Fruit fly (Drosophila melanogaster) whole organism, embryonic: ENCODE data around the gene CG10311.

ENCODE experiments used
- CG18599 ChIP-seq: fragments of 200-800 bp; sonication (Bioruptor generic); optimal IDR thresholded peaks from 3 replicates; lab custom pipeline; 2017; ENCODE audit warnings: missing biosample characterization, missing genetic modification characterization, mild to moderate bottlenecking, moderate library complexity, missing genetic modification reagents
- CG4424 ChIP-seq: fragments of 200-800 bp; sonication (Bioruptor generic); optimal IDR thresholded peaks from 3 replicates; lab custom pipeline; 2016; ENCODE audit warnings: missing biosample characterization, missing genetic modification characterization
- CG8765 ChIP-seq: fragments of 200-800 bp; sonication (Bioruptor generic); IDR thresholded peaks from 2 replicates; pipeline ENCODE4 v1.3.6; 2022; ENCODE audit warnings: missing biosample characterization, missing genetic modification characterization
- sob ChIP-seq: fragments of 200-800 bp; sonication (Bioruptor generic); IDR thresholded peaks from 2 replicates; pipeline ENCODE4 v1.3.6; 2022; ENCODE audit warnings: missing biosample characterization, missing genetic modification characterization
- tin ChIP-seq: fragments of 200-800 bp; sonication (Bioruptor generic); optimal IDR thresholded peaks from 3 replicates; lab custom pipeline; 2016; ENCODE audit warnings: missing biosample characterization, missing genetic modification characterization

DNA sequence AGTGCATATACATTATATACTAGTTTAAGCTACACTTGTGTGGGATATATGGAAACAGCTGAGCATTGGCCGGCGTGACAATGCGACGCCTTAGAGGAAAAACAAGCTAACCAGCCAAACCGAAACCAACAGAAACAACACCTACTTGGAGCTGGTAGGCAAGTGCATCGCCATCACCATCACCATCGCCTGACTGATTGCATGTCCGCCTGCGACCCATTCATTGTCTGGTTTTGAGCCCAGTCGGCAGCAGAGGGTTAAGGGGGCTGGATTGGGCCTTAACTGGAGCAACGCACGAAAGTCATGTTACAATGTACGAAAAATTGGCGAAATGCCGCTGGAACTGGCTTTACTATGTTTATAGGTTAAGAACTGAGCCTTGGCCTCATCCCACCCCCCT is 30.2 kb upstream of the CG10311 start:
- TF ChIP-seq tin (GFP tag; lab: Kevin White, UChicago): no peak
- no peak for TF ChIP-seq CG8765
- no peak for TF ChIP-seq sob (GFP tag; lab: Robert Waterston, UW)
- no peak for TF ChIP-seq CG18599 (GFP tag; lab: Kevin White, UChicago)
- TF ChIP-seq CG4424 (GFP tag; lab: Kevin White, UChicago): no peak
